Fruit fly (Drosophila melanogaster) whole organism, pupa: ENCODE measurements around the gene Chd64.

ENCODE experiments used
- CG10348 ChIP-seq: fragments of 200-800 bp; sonication (Bioruptor generic); IDR thresholded peaks from 2 replicates; pipeline ENCODE4 v1.3.6; 2022; ENCODE audit warnings: missing biosample characterization, missing genetic modification characterization
- CG12605 ChIP-seq: fragments of 200-800 bp; sonication (Bioruptor generic); IDR thresholded peaks from 2 replicates; pipeline ENCODE4 v1.3.6; 2022; ENCODE audit warnings: missing biosample characterization, missing genetic modification characterization
- CG13204 ChIP-seq: fragments of 200-800 bp; sonication (Bioruptor generic); optimal IDR thresholded peaks from 2 replicates; lab custom pipeline; 2018; ENCODE audit warnings: missing biosample characterization, mild to moderate bottlenecking, missing genetic modification characterization, moderate library complexity
- CG17806 ChIP-seq: fragments of 200-800 bp; sonication (Bioruptor generic); optimal IDR thresholded peaks from 2 replicates; lab custom pipeline; 2018; ENCODE audit warnings: missing biosample characterization, mild to moderate bottlenecking, missing genetic modification characterization, moderate library complexity
- CG4496 ChIP-seq: fragments of 200-800 bp; sonication (Bioruptor generic); IDR thresholded peaks from 3 replicates; pipeline ENCODE4 v1.3.6; 2022; ENCODE audit warnings: missing biosample characterization, missing genetic modification characterization
- EcR ChIP-seq: fragments of 200-800 bp; sonication (Bioruptor generic); optimal IDR thresholded peaks from 3 replicates; lab custom pipeline; 2019; ENCODE audit warnings: missing biosample characterization, missing genetic modification characterization, mild to moderate bottlenecking, moderate library complexity, missing genetic modification reagents
- Ets98B ChIP-seq: fragments of 200-800 bp; sonication (Bioruptor generic); IDR thresholded peaks from 2 replicates; pipeline ENCODE4 v1.3.6; 2022; ENCODE audit warnings: missing biosample characterization, missing genetic modification characterization
- Snoo ChIP-seq: fragments of 200-800 bp; sonication (Bioruptor generic); optimal IDR thresholded peaks from 3 replicates; lab custom pipeline; 2017; ENCODE audit warnings: missing biosample characterization, mild to moderate bottlenecking, missing genetic modification characterization, inconsistent platforms
- rn ChIP-seq: fragments of 200-800 bp; sonication (Bioruptor generic); IDR thresholded peaks from 2 replicates; pipeline ENCODE4 v1.3.6; 2022; ENCODE audit warnings: missing biosample characterization, missing genetic modification characterization

dm6 chr3L:4073755-4074154 lies 48.4 kb downstream of the Chd64 start, which contains the start of gene Faa:
- no peak for TF ChIP-seq CG17806 (tag; lab: Kevin White, UChicago)
- no peak for TF ChIP-seq EcR (GFP tag; lab: Kevin White, UChicago)
- no peak for TF ChIP-seq Snoo
- no peak for TF ChIP-seq Ets98B
- no peak for TF ChIP-seq CG10348 (GFP tag; lab: Robert Waterston, UW)
- TF ChIP-seq rn (GFP tag; lab: Robert Waterston, UW) = no peak
- TF ChIP-seq CG12605 (GFP tag; lab: Robert Waterston, UW) = no peak
- no peak; the same call in 2 of the 3 replicates for TF ChIP-seq CG4496 (GFP tag; lab: Robert Waterston, UW)
- no peak for TF ChIP-seq CG13204 (GFP tag; lab: Kevin White, UChicago)
